Fruit fly (Drosophila melanogaster): ENCODE data around the gene Hsp27.
A peak's percentile ranks its signal among the peaks of the same experiment; 100 is the strongest.

Gene Hsp27

DNA sequence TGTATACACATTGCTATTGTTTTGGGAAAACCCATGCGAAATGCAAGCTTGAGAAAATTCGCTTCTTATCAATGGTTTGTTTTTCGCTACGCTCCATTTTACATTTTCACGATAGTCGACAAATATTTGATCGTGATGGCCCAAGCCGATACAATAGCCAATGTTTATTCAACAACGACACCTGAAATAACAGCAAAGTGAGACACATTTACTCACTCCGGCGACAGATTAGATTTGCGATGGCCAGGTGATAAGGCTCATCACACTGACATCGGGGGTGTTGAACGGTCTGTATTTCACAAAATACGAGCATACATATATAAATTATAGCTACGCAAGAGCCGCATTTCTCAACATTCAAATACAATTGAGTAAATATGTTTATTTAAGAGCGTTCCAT lies 13.3 kb downstream of the Hsp27 start (continued):
- no peak for TF ChIP-seq gcm2 (GFP tag; optimal IDR thresholded peaks at IDR 0.05)
- TF ChIP-seq gfzf (GFP tag; optimal IDR thresholded peaks at IDR 0.05) = no peak
- no peak for TF ChIP-seq Optix (GFP tag; IDR thresholded peaks at IDR 0.05)
- peak; percentile 30 for TF ChIP-seq YL-1 (GFP tag; optimal IDR thresholded peaks at IDR 0.05)
- TF ChIP-seq dati (GFP tag; IDR thresholded peaks at IDR 0.05) = no peak
- peak; percentile 95 for TF ChIP-seq ash1 (GFP tag; optimal IDR thresholded peaks at IDR 0.05)
- no peak for TF ChIP-seq CG30020 (tag; optimal IDR thresholded peaks at IDR 0.05)
- TF ChIP-seq maf-S (GFP tag; optimal IDR thresholded peaks at IDR 0.05) = peak; percentile 24
- TF ChIP-seq pho (GFP tag; optimal IDR thresholded peaks at IDR 0.05) = peak; percentile 43
- no peak for TF ChIP-seq az2 (GFP tag; optimal IDR thresholded peaks at IDR 0.05)
- TF ChIP-seq mld (GFP tag; IDR thresholded peaks at IDR 0.05; ENCODE audit: partially characterized antibody) = no peak
- peak; percentile 41 for TF ChIP-seq CG11398 (GFP tag; optimal IDR thresholded peaks at IDR 0.05)
- TF ChIP-seq CG33557 (GFP tag; optimal IDR thresholded peaks at IDR 0.05) = peak; percentile 42
- no peak for TF ChIP-seq tio (GFP tag; optimal IDR thresholded peaks at IDR 0.05)
- TF ChIP-seq caup (GFP tag; optimal IDR thresholded peaks at IDR 0.05; ENCODE audit: severe bottlenecking) = peak; percentile 82
- TF ChIP-seq CG5245 (GFP tag; optimal IDR thresholded peaks at IDR 0.05) = no peak
- TF ChIP-seq sug (tag; optimal IDR thresholded peaks at IDR 0.05) = peak; percentile 68
- peak; percentile 33; the same call in 1 of the 2 replicates for TF ChIP-seq CG14441 (GFP tag; IDR thresholded peaks at IDR 0.05)
- peak; percentile 36 for TF ChIP-seq CG15601 (tag; optimal IDR thresholded peaks at IDR 0.05)
- no peak for TF ChIP-seq abd-A (tag; optimal IDR thresholded peaks at IDR 0.05)
- TF ChIP-seq pnt (GFP tag; optimal IDR thresholded peaks at IDR 0.05) = peak; percentile 25
- TF ChIP-seq CG8765 (GFP tag; IDR thresholded peaks at IDR 0.05) = no peak
- peak; percentile 1 for TF ChIP-seq Sox102F (GFP tag; optimal IDR thresholded peaks at IDR 0.05)
- peak; percentile 31; the same call in 1 of the 2 replicates for TF ChIP-seq ham (GFP tag; IDR thresholded peaks at IDR 0.05)
- TF ChIP-seq CG3407 (GFP tag; optimal IDR thresholded peaks at IDR 0.05) = peak; percentile 44
- no peak for TF ChIP-seq CG8944 (GFP tag; optimal IDR thresholded peaks at IDR 0.05)
- peak; percentile 63 for TF ChIP-seq onecut (GFP tag; IDR thresholded peaks at IDR 0.05)
- TF ChIP-seq CG16815 (GFP tag; optimal IDR thresholded peaks at IDR 0.05) = no peak
- no peak for TF ChIP-seq pb (GFP tag; optimal IDR thresholded peaks at IDR 0.05)
- TF ChIP-seq Poxn (GFP tag; IDR thresholded peaks at IDR 0.05) = no peak
- peak; percentile 87 for TF ChIP-seq MTF-1 (GFP tag; optimal IDR thresholded peaks at IDR 0.05; ENCODE audit: borderline replicate concordance)
- peak; percentile 73 for TF ChIP-seq Sox100B (GFP tag; optimal IDR thresholded peaks at IDR 0.05)
- peak; percentile 67 for TF ChIP-seq CG7556 (GFP tag; optimal IDR thresholded peaks at IDR 0.05)
- peak; percentile 1 for TF ChIP-seq CG15269 (tag; optimal IDR thresholded peaks at IDR 0.05)
- TF ChIP-seq CG2116 (GFP tag; optimal IDR thresholded peaks at IDR 0.05) = peak; percentile 11
- TF ChIP-seq Fer1 (GFP tag; optimal IDR thresholded peaks at IDR 0.05) = peak; percentile 93
- TF ChIP-seq cwo (GFP tag; optimal IDR thresholded peaks at IDR 0.05) = peak; percentile 84
- TF ChIP-seq CG17385 (GFP tag; optimal IDR thresholded peaks at IDR 0.05) = peak; percentile 36
- no peak for TF ChIP-seq Taf1 (GFP tag; IDR thresholded peaks at IDR 0.05)
- TF ChIP-seq Tbp (GFP tag; optimal IDR thresholded peaks at IDR 0.05) = no peak
- TF ChIP-seq CG15479 (GFP tag; optimal IDR thresholded peaks at IDR 0.05) = peak; percentile 12
- peak; percentile 55; the same call in 2 of the 3 replicates for TF ChIP-seq so (GFP tag; IDR thresholded peaks at IDR 0.05)
- peak; percentile 58 for TF ChIP-seq Blimp-1 (GFP tag; optimal IDR thresholded peaks at IDR 0.05)
- TF ChIP-seq H2.0 (GFP tag; IDR thresholded peaks at IDR 0.05) = no peak
- TF ChIP-seq h (optimal IDR thresholded peaks at IDR 0.05) = no peak
- TF ChIP-seq CG2129 (GFP tag; IDR thresholded peaks at IDR 0.05; ENCODE audit: partially characterized antibody) = no peak
- TF ChIP-seq trh (GFP tag; optimal IDR thresholded peaks at IDR 0.05) = no peak
- peak; percentile 44 for TF ChIP-seq Drgx (GFP tag; IDR thresholded peaks at IDR 0.05)
- peak; percentile 71 for TF ChIP-seq CG10654 (GFP tag; optimal IDR thresholded peaks at IDR 0.05)
- no peak for TF ChIP-seq CG18011 (GFP tag; optimal IDR thresholded peaks at IDR 0.05)
- TF ChIP-seq dimm (GFP tag; IDR thresholded peaks at IDR 0.05) = no peak
